Worm (Caenorhabditis elegans) whole organism, L4 larva: Measurements from ENCODE around the gene tbx-9.

Source experiments
- F44E2.7 ChIP-seq: fragments of 200-800 bp; sonication (Bioruptor generic); IDR thresholded peaks from 2 replicates; pipeline ENCODE4 v2.1.2; 2022; ENCODE audit warnings: missing genetic modification characterization, missing compliant biosample characterization
- aha-1 ChIP-seq: fragments of 150-350 bp; peaks from one replicate; lab custom pipeline; 2014; ENCODE audit warnings: missing biosample characterization, missing genetic modification characterization
- attf-4 ChIP-seq: sonication (generic microtip); optimal IDR thresholded peaks from 3 replicates; lab custom pipeline; 2017; ENCODE audit warnings: missing biosample characterization, missing genetic modification characterization
- ces-1 ChIP-seq: fragments of 150-350 bp; sonication (generic microtip); optimal IDR thresholded peaks from 4 replicates; lab custom pipeline; 2014; ENCODE audit warnings: missing biosample characterization, missing genetic modification reagents, missing genetic modification characterization
- dmd-6 ChIP-seq: fragments of 200-800 bp; sonication (Bioruptor generic); IDR thresholded peaks from 2 replicates; pipeline ENCODE4 v1.3.6; 2022; ENCODE audit warnings: missing genetic modification reagents, missing genetic modification characterization, missing compliant biosample characterization
- gei-8 ChIP-seq: fragments of 200-800 bp; sonication (Bioruptor generic); optimal IDR thresholded peaks from 2 replicates; lab custom pipeline; 2018; ENCODE audit warnings: mild to moderate bottlenecking, missing genetic modification characterization, missing compliant biosample characterization
- hlh-11 ChIP-seq: fragments of 200-800 bp; sonication (Bioruptor generic); optimal IDR thresholded peaks from 2 replicates; lab custom pipeline; 2018; ENCODE audit warnings: mild to moderate bottlenecking, missing genetic modification characterization, missing compliant biosample characterization
- hlh-30 ChIP-seq: sonication (generic microtip); optimal IDR thresholded peaks from 2 replicates; lab custom pipeline; 2017; ENCODE audit warnings: antibody characterized with exemption, mild to moderate bottlenecking, missing genetic modification characterization, missing compliant biosample characterization; ENCODE audit not compliant: insufficient read depth
- lim-7 ChIP-seq: fragments of 200-800 bp; sonication (Bioruptor generic); IDR thresholded peaks from 2 replicates; pipeline ENCODE4 v1.3.6; 2022; ENCODE audit warnings: missing genetic modification characterization, missing compliant biosample characterization
- lin-39 ChIP-seq: fragments of 150-350 bp; optimal IDR thresholded peaks from 2 replicates; lab custom pipeline; 2014; ENCODE audit warnings: missing biosample characterization, missing genetic modification reagents, missing genetic modification characterization
- lsy-2 ChIP-seq, 2 experiments: fragments of 150-350 bp in 1 of 2; sonication (generic microtip) in 1 of 2; optimal IDR thresholded peaks; 2 replicates each; lab custom pipeline; 2014 to 2017; ENCODE audit warnings: missing biosample characterization in 2 of 2, missing genetic modification characterization in 2 of 2
- mdl-1 ChIP-seq, 2 experiments: fragments of 150-350 bp in 1 of 2; sonication (generic microtip) in 1 of 2; optimal IDR thresholded peaks; 2 replicates each; lab custom pipeline; 2014 to 2017; ENCODE audit warnings: missing biosample characterization in 2 of 2, missing genetic modification characterization in 2 of 2
- mxl-3 ChIP-seq: fragments of 200-800 bp; sonication (Bioruptor generic); optimal IDR thresholded peaks from 2 replicates; lab custom pipeline; 2018; ENCODE audit warnings: mild to moderate bottlenecking, missing genetic modification characterization, missing compliant biosample characterization
- nhr-237 ChIP-seq: sonication (generic microtip); optimal IDR thresholded peaks from 2 replicates; lab custom pipeline; 2017; ENCODE audit warnings: missing biosample characterization, missing genetic modification characterization
- nhr-28 ChIP-seq: fragments of 150-350 bp; optimal IDR thresholded peaks from 2 replicates; lab custom pipeline; 2014; ENCODE audit warnings: missing biosample characterization, missing genetic modification characterization
- saeg-2 ChIP-seq: fragments of 200-800 bp; sonication (Bioruptor generic); IDR thresholded peaks from 2 replicates; pipeline ENCODE4 v1.3.6; 2022; ENCODE audit warnings: missing genetic modification reagents, missing genetic modification characterization, missing compliant biosample characterization
- set-16 ChIP-seq: fragments of 200-800 bp; sonication (Bioruptor generic); IDR thresholded peaks from 2 replicates; pipeline ENCODE4 v1.3.6; 2022; ENCODE audit warnings: missing genetic modification reagents, missing genetic modification characterization, missing compliant biosample characterization
- spr-3 ChIP-seq: fragments of 200-800 bp; sonication (Bioruptor generic); optimal IDR thresholded peaks from 2 replicates; lab custom pipeline; 2018; ENCODE audit warnings: mild to moderate bottlenecking, missing genetic modification characterization, missing compliant biosample characterization
- unc-62 ChIP-seq, 3 experiments: fragments of 150-350 bp in 1 of 3; sonication (generic microtip); optimal IDR thresholded peaks in 2 of 3; peaks in 1 of 3; 1 replicate in 1 of 3; 2 replicates in 2 of 3; lab custom pipeline; 2014 to 2017; ENCODE audit warnings: missing biosample characterization in 3 of 3, missing genetic modification characterization in 3 of 3, missing genetic modification reagents in 3 of 3, missing genotype in 1 of 3
- zfp-2 ChIP-seq: sonication (generic microtip); optimal IDR thresholded peaks from 2 replicates; lab custom pipeline; 2016; ENCODE audit warnings: mild to moderate bottlenecking, missing genetic modification characterization, missing compliant biosample characterization
- zip-11 ChIP-seq: fragments of 200-800 bp; sonication (Bioruptor generic); IDR thresholded peaks from 2 replicates; pipeline ENCODE4 v1.3.6; 2022; ENCODE audit warnings: missing genetic modification characterization, missing compliant biosample characterization

The tbx-9 gene

ce11 chrIII:10293946-10294345, 47.7 kb downstream of the tbx-9 start:
- TF ChIP-seq unc-62 (GFP tag; optimal IDR thresholded peaks at IDR 0.05 in 1 of 2; lab: Kevin White, UChicago) (peak in 1 of 2 experiments; percentile 94), unc-62 (tag; optimal IDR thresholded peaks at IDR 0.05; lab: Kevin White, UChicago) (no peak), zfp-2 (tag; lab: Kevin White, UChicago) (no peak)

ce11 chrIII:10293362-10293761, 48.3 kb downstream of the tbx-9 start:
- TF ChIP-seq hlh-30 (tag; lab: Kevin White, UChicago) (peak; percentile 25), dmd-6 (peak; percentile 35), set-16 (GFP tag; lab: Robert Waterston, UW) (no peak), ces-1 (GFP tag; lab: Kevin White, UChicago) (no peak), nhr-237 (tag; lab: Kevin White, UChicago) (no peak), saeg-2 (no peak), attf-4 (tag; lab: Kevin White, UChicago) (no peak), zip-11 (GFP tag; lab: Robert Waterston, UW) (no peak), F44E2.7 (no peak), lim-7 (GFP tag; lab: Robert Waterston, UW) (0 out of 2 replicates have a peak, but pooled peaks have one; percentile 42), spr-3 (GFP tag; lab: Kevin White, UChicago) (no peak)

- TF ChIP-seq gei-8 (no peak), nhr-28 (tag; lab: Kevin White, UChicago) (peak; percentile 46), mxl-3 (GFP tag; lab: Kevin White, UChicago) (peak; percentile 26), lsy-2 (tag; optimal IDR thresholded peaks at IDR 0.05; lab: Kevin White, UChicago) (peak in 1 of 2 experiments; percentile 20), mdl-1 (tag; optimal IDR thresholded peaks at IDR 0.05; lab: Kevin White, UChicago) (peak in 1 of 2 experiments; percentile 62), lin-39 (no peak), hlh-11 (tag; lab: Kevin White, UChicago) (peak; percentile 6), hlh-30 (tag; lab: Kevin White, UChicago) (peak; percentile 52), aha-1 (tag; lab: Kevin White, UChicago) (peak; percentile 74)
- TF ChIP-seq, all 104 proteins: peak for 7
These were observed 51.1 kb downstream of the tbx-9 start for ce11 chrIII:10290541-10290940.
